Worm (Caenorhabditis elegans): ENCODE data around the gene hdl-2.

hdl-2 gene

DNA sequence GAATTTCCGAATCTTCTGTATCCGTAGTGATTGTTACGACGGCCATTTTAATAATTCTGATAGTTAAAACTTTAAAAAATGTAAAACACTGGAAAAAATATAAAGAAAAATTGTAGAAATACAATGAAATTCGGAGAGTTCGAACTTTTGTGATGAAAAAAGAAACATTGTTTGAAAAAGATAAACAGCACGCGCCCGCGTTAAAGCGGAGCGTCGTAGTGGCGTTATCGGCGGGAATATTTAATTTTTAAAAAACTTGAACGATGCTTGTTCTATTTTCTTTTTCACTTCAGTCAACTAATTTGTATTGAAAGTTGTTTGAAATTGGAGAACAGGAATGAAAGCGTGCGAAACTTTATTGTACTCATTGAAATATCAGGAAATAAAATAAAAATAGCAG lies 4.3 kb upstream of the hdl-2 start, which contains the start of gene npp-23:
TSS of gene npp-23 (minus strand) at position 56 of the 400 bp plus-strand sequence.
- TF ChIP-seq blmp-1 (tag; optimal IDR thresholded peaks at IDR 0.05) (peak; percentile 58), lin-14 (GFP tag; optimal IDR thresholded peaks at IDR 0.05) (no peak), nhr-71 (tag; optimal IDR thresholded peaks at IDR 0.05) (no peak), nhr-90 (tag; optimal IDR thresholded peaks at IDR 0.05; ENCODE audit: poor library complexity) (no peak), lsy-2 (tag; optimal IDR thresholded peaks at IDR 0.05) (peak in 1 of 2 experiments; percentile 60), ztf-4 (tag; optimal IDR thresholded peaks at IDR 0.05) (no peak), xbp-1 (tag; optimal IDR thresholded peaks at IDR 0.05) (peak; percentile 51), nhr-20 (tag; optimal IDR thresholded peaks at IDR 0.05) (peak; percentile 59), nhr-11 (tag; optimal IDR thresholded peaks at IDR 0.05) (no peak), aly-2 (tag; optimal IDR thresholded peaks at IDR 0.05) (peak; percentile 11), dsc-1 (tag; optimal IDR thresholded peaks at IDR 0.05) (peak; percentile 53), skn-1 (tag; optimal IDR thresholded peaks at IDR 0.05) (peak; percentile 51), lin-35 (GFP tag; optimal IDR thresholded peaks at IDR 0.05) (peak; percentile 95 to 97), elt-3 (tag; optimal IDR thresholded peaks at IDR 0.05) (peak in 1 of 6 experiments; percentile 13), mep-1 (tag; optimal IDR thresholded peaks at IDR 0.05) (peak; percentile 72), snpc-4 (tag; optimal IDR thresholded peaks at IDR 0.05) (peak; percentile 15), unc-86 (tag; optimal IDR thresholded peaks at IDR 0.05) (no peak), dpl-1 (GFP tag; optimal IDR thresholded peaks at IDR 0.05) (peak; percentile 93 to 96 (median 95)), nhr-19 (GFP tag; conservative IDR thresholded peaks at IDR 0.05) (peak; percentile 54), C16A3.4 (tag; optimal IDR thresholded peaks at IDR 0.05) (peak; percentile 37), fkh-8 (tag; optimal IDR thresholded peaks at IDR 0.05) (no peak), F16B12.6 (tag; optimal IDR thresholded peaks at IDR 0.05) (peak; percentile 18), vab-15 (tag; optimal IDR thresholded peaks at IDR 0.05) (no peak), grh-1 (GFP tag; IDR thresholded peaks at IDR 0.05) (peak; percentile 38; the same call in 1 of the 2 replicates), efl-1 (optimal IDR thresholded peaks at IDR 0.05) (peak; percentile 96 to 99), efl-1 (GFP tag; optimal IDR thresholded peaks at IDR 0.05 in 1 of 2) (peak; percentile 96 to 99), swsn-7 (tag; optimal IDR thresholded peaks at IDR 0.05) (peak; percentile 50), egl-13 (tag; optimal IDR thresholded peaks at IDR 0.05) (peak; percentile 12), sup-37 (GFP tag; optimal IDR thresholded peaks at IDR 0.05) (no peak), elt-2 (tag; optimal IDR thresholded peaks at IDR 0.05) (no peak), snu-23 (GFP tag; optimal IDR thresholded peaks at IDR 0.05) (peak; percentile 72), mdl-1 (tag; optimal IDR thresholded peaks at IDR 0.05) (peak in 1 of 2 experiments; percentile 34), ceh-82 (tag; optimal IDR thresholded peaks at IDR 0.05) (peak; percentile 40 to 53 (median 43)), lin-15B (tag; optimal IDR thresholded peaks at IDR 0.05) (peak; percentile 19), rnt-1 (tag; optimal IDR thresholded peaks at IDR 0.05) (peak; percentile 58), unc-130 (tag; optimal IDR thresholded peaks at IDR 0.05) (peak; percentile 46), C04F5.9 (tag; optimal IDR thresholded peaks at IDR 0.05) (no peak), lin-13 (GFP tag; optimal IDR thresholded peaks at IDR 0.05) (peak; percentile 15)

DNA sequence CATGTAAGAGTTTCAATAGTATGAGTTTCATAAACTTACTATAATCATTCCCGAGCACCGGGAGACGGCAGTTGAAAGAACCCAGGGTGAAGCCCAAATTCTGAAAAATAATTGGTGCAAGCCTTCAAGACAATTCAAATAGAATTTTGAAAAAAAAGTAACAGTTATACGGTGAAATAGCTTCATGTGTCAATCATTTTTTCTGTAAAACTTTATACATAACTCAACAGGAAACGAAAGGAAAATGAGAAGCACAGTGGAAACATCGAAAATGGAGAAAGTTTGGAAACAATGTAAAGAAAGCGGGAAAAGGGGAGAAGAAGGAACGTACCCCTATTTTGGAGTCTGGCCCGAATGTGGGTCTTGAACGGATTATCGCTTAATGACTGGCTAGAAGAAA lies 989 bp upstream of the hdl-2 start, which contains the start of gene C09G9.3:
TSS of gene C09G9.3 (minus strand) at position 101 of the 400 bp plus-strand sequence.
- TF ChIP-seq mep-1 (tag; optimal IDR thresholded peaks at IDR 0.05) (no peak), nhr-71 (tag; optimal IDR thresholded peaks at IDR 0.05) (no peak), blmp-1 (tag; optimal IDR thresholded peaks at IDR 0.05) (no peak), efl-3 (GFP tag; optimal IDR thresholded peaks at IDR 0.05) (no peak), nhr-85 (tag) (no peak), snpc-4 (tag; optimal IDR thresholded peaks at IDR 0.05) (no peak), mab-9 (GFP tag; IDR thresholded peaks at IDR 0.05) (no peak), efl-1 (optimal IDR thresholded peaks at IDR 0.05) (no peak), efl-1 (GFP tag; optimal IDR thresholded peaks at IDR 0.05 in 1 of 2) (no peak), xbp-1 (tag; optimal IDR thresholded peaks at IDR 0.05) (no peak), lin-35 (GFP tag; optimal IDR thresholded peaks at IDR 0.05) (no peak)

Measured in whole organism, L1 larva.